Fruit fly (Drosophila melanogaster) whole organism, embryonic: ENCODE results near the gene Atat.

ENCODE experiments used
- Atf-2 ChIP-seq: fragments of 200-800 bp; sonication (Bioruptor generic); optimal IDR thresholded peaks from 2 replicates; lab custom pipeline; 2016; ENCODE audit warnings: missing biosample characterization, missing genetic modification characterization
- C15 ChIP-seq: fragments of 200-800 bp; sonication (Bioruptor generic); IDR thresholded peaks from 3 replicates; pipeline ENCODE4 v1.3.6; 2022; ENCODE audit warnings: missing biosample characterization, missing genetic modification characterization
- CG1024 ChIP-seq: fragments of 200-800 bp; sonication (Bioruptor generic); IDR thresholded peaks from 2 replicates; pipeline ENCODE4 v1.3.6; 2022; ENCODE audit warnings: missing biosample characterization, missing genetic modification characterization
- CG10366 ChIP-seq: fragments of 200-800 bp; sonication (Bioruptor generic); IDR thresholded peaks from 2 replicates; pipeline ENCODE4 v1.3.6; 2022; ENCODE audit warnings: missing biosample characterization, missing genetic modification characterization
- CG11085 ChIP-seq: fragments of 200-800 bp; sonication (Bioruptor generic); IDR thresholded peaks from 2 replicates; pipeline ENCODE4 v1.3.6; 2022; ENCODE audit warnings: missing biosample characterization, missing genetic modification characterization
- CG12104 ChIP-seq: fragments of 200-800 bp; sonication (Bioruptor generic); optimal IDR thresholded peaks from 3 replicates; lab custom pipeline; 2016; ENCODE audit warnings: missing biosample characterization, missing genetic modification characterization
- CG13624 ChIP-seq: fragments of 200-800 bp; sonication (Bioruptor generic); optimal IDR thresholded peaks from 2 replicates; lab custom pipeline; 2016; ENCODE audit warnings: missing biosample characterization, missing genetic modification characterization
- CG13775 ChIP-seq: fragments of 200-800 bp; sonication (Bioruptor generic); optimal IDR thresholded peaks from 3 replicates; lab custom pipeline; 2017; ENCODE audit warnings: missing biosample characterization, mild to moderate bottlenecking, missing genetic modification characterization
- CG1602 ChIP-seq: fragments of 200-800 bp; sonication (Bioruptor generic); optimal IDR thresholded peaks from 3 replicates; lab custom pipeline; 2016; ENCODE audit warnings: missing biosample characterization, missing genetic modification characterization
- CG1792 ChIP-seq: fragments of 200-800 bp; sonication (Bioruptor generic); optimal IDR thresholded peaks from 2 replicates; lab custom pipeline; 2016; ENCODE audit warnings: missing biosample characterization, missing genetic modification characterization
- CG18619 ChIP-seq: fragments of 200-800 bp; sonication (Bioruptor generic); optimal IDR thresholded peaks from 3 replicates; lab custom pipeline; 2017; ENCODE audit warnings: missing biosample characterization, mild to moderate bottlenecking, missing genetic modification characterization
- CG2889 ChIP-seq: fragments of 200-800 bp; sonication (Bioruptor generic); IDR thresholded peaks from 3 replicates; pipeline ENCODE4 v1.3.6; 2022; ENCODE audit warnings: missing biosample characterization, missing genetic modification characterization
- CG3995 ChIP-seq: fragments of 200-800 bp; sonication (Bioruptor generic); optimal IDR thresholded peaks from 3 replicates; lab custom pipeline; 2016; ENCODE audit warnings: missing biosample characterization, missing genetic modification characterization
- CG7963 ChIP-seq: fragments of 200-800 bp; sonication (Bioruptor generic); IDR thresholded peaks from 3 replicates; pipeline ENCODE4 v1.3.6; 2022; ENCODE audit warnings: missing biosample characterization, missing genetic modification characterization; ENCODE audit not compliant: partially characterized antibody
- CG8089 ChIP-seq: fragments of 200-800 bp; sonication (Bioruptor generic); optimal IDR thresholded peaks from 3 replicates; lab custom pipeline; 2016; ENCODE audit warnings: missing biosample characterization, missing genetic modification characterization
- CG8944 ChIP-seq: fragments of 200-800 bp; sonication (Bioruptor generic); optimal IDR thresholded peaks from 3 replicates; lab custom pipeline; 2016; ENCODE audit warnings: missing biosample characterization, missing genetic modification characterization
- Dip2 ChIP-seq: fragments of 200-800 bp; sonication (Bioruptor generic); IDR thresholded peaks from 2 replicates; pipeline ENCODE4 v1.3.6; 2022; ENCODE audit warnings: missing biosample characterization, missing genetic modification characterization
- Hmx ChIP-seq: fragments of 200-800 bp; sonication (Bioruptor generic); optimal IDR thresholded peaks from 2 replicates; lab custom pipeline; 2016; ENCODE audit warnings: missing biosample characterization, missing genetic modification characterization
- Hr78 ChIP-seq, 2 experiments: fragments of 200-800 bp in 1 of 2; fragments of >200 bp in 1 of 2; sonication (Bioruptor generic) in 1 of 2; optimal IDR thresholded peaks; 2 replicates each; lab custom pipeline; 2017 to 2019; ENCODE audit warnings: missing biosample characterization in 2 of 2, missing genetic modification characterization in 2 of 2, mild to moderate bottlenecking in 1 of 2, moderate library complexity in 1 of 2
- Neu2 ChIP-seq: fragments of 200-800 bp; sonication (Bioruptor generic); optimal IDR thresholded peaks from 3 replicates; lab custom pipeline; 2016; ENCODE audit warnings: missing biosample characterization, missing genetic modification characterization, borderline replicate concordance
- Side ChIP-seq: fragments of 200-800 bp; sonication (Bioruptor generic); optimal IDR thresholded peaks from 2 replicates; lab custom pipeline; 2016; ENCODE audit warnings: missing biosample characterization, missing genetic modification characterization
- Sox100B ChIP-seq: fragments of 200-800 bp; sonication (Bioruptor generic); optimal IDR thresholded peaks from 3 replicates; lab custom pipeline; 2018; ENCODE audit warnings: missing biosample characterization, mild to moderate bottlenecking, missing genetic modification characterization
- Stat92E ChIP-seq, 3 experiments: fragments of >200 bp in 2 of 3; fragments of 200-800 bp in 1 of 3; sonication (Bioruptor generic) in 1 of 3; optimal IDR thresholded peaks; 2 replicates each; lab custom pipeline; 2017 to 2019; ENCODE audit warnings: missing biosample characterization in 3 of 3, missing genetic modification characterization in 3 of 3, mild to moderate bottlenecking in 1 of 3, moderate library complexity in 1 of 3
- Tbp ChIP-seq: fragments of >200 bp; optimal IDR thresholded peaks from 2 replicates; lab custom pipeline; 2018; ENCODE audit warnings: missing biosample characterization, missing genetic modification characterization
- Usf ChIP-seq: fragments of 200-800 bp; sonication (Bioruptor generic); optimal IDR thresholded peaks from 2 replicates; lab custom pipeline; 2017; ENCODE audit warnings: missing genotype, missing biosample characterization, missing genetic modification characterization
- abd-A ChIP-seq: fragments of 200-800 bp; sonication (Bioruptor generic); optimal IDR thresholded peaks from 3 replicates; lab custom pipeline; 2019; ENCODE audit warnings: missing biosample characterization, mild to moderate bottlenecking, missing genetic modification characterization, moderate library complexity
- ase ChIP-seq: fragments of 200-800 bp; sonication (Bioruptor generic); IDR thresholded peaks from 3 replicates; pipeline ENCODE4 v1.3.6; 2022; ENCODE audit warnings: missing biosample characterization, missing genetic modification characterization
- az2 ChIP-seq: fragments of 200-800 bp; sonication (Bioruptor generic); optimal IDR thresholded peaks from 3 replicates; lab custom pipeline; 2016; ENCODE audit warnings: missing biosample characterization, missing genetic modification characterization
- br ChIP-seq: fragments of >200 bp; optimal IDR thresholded peaks from 2 replicates; lab custom pipeline; 2017
- caup ChIP-seq: fragments of 200-800 bp; sonication (Bioruptor generic); optimal IDR thresholded peaks from 3 replicates; lab custom pipeline; 2017; ENCODE audit warnings: missing biosample characterization, mild to moderate bottlenecking, missing genetic modification characterization, moderate library complexity; ENCODE audit not compliant: severe bottlenecking
- ci ChIP-seq: fragments of 200-800 bp; sonication (Bioruptor generic); IDR thresholded peaks from 3 replicates; pipeline ENCODE4 v1.3.6; 2022; ENCODE audit warnings: missing biosample characterization, missing genetic modification characterization
- croc ChIP-seq: fragments of 200-800 bp; sonication (Bioruptor generic); conservative IDR thresholded peaks from 3 replicates; pipeline ENCODE4 v1.3.6; 2022; ENCODE audit warnings: missing biosample characterization, missing genetic modification characterization
- dm ChIP-seq: fragments of 200-800 bp; sonication (Bioruptor generic); optimal IDR thresholded peaks from 3 replicates; lab custom pipeline; 2016; ENCODE audit warnings: missing biosample characterization, missing genetic modification characterization
- ewg ChIP-seq: fragments of 200-800 bp; sonication (Bioruptor generic); optimal IDR thresholded peaks from 3 replicates; lab custom pipeline; 2017; ENCODE audit warnings: mild to moderate bottlenecking, missing biosample characterization, missing genetic modification reagents, missing genetic modification characterization
- gem ChIP-seq: fragments of 200-800 bp; sonication (Bioruptor generic); optimal IDR thresholded peaks from 2 replicates; lab custom pipeline; 2019; ENCODE audit warnings: missing biosample characterization, mild to moderate bottlenecking, missing genetic modification characterization, moderate library complexity
- gsb-n ChIP-seq: fragments of 200-800 bp; sonication (Bioruptor generic); optimal IDR thresholded peaks from 3 replicates; lab custom pipeline; 2018; ENCODE audit warnings: missing biosample characterization, mild to moderate bottlenecking, missing genetic modification characterization
- hbn ChIP-seq: fragments of 200-800 bp; sonication (Bioruptor generic); IDR thresholded peaks from 2 replicates; pipeline ENCODE4 v1.3.6; 2022; ENCODE audit warnings: missing biosample characterization, missing genetic modification characterization; ENCODE audit not compliant: partially characterized antibody
- jumu ChIP-seq: fragments of 200-800 bp; sonication (Bioruptor generic); optimal IDR thresholded peaks from 3 replicates; lab custom pipeline; 2016; ENCODE audit warnings: missing biosample characterization, missing genetic modification characterization
- kay ChIP-seq: fragments of 200-800 bp; sonication (Bioruptor generic); optimal IDR thresholded peaks from 2 replicates; lab custom pipeline; 2016; ENCODE audit warnings: missing biosample characterization, missing genetic modification characterization
- klu ChIP-seq: fragments of 200-800 bp; sonication (Bioruptor generic); IDR thresholded peaks from 2 replicates; pipeline ENCODE4 v1.3.6; 2022; ENCODE audit warnings: missing biosample characterization, missing genetic modification characterization
- nmo ChIP-seq: fragments of 200-800 bp; sonication (Bioruptor generic); optimal IDR thresholded peaks from 2 replicates; lab custom pipeline; 2018; ENCODE audit warnings: missing biosample characterization, mild to moderate bottlenecking, missing genetic modification characterization, moderate library complexity
- peb ChIP-seq: fragments of 200-800 bp; sonication (Bioruptor generic); IDR thresholded peaks from 2 replicates; pipeline ENCODE4 v1.3.6; 2022; ENCODE audit warnings: missing biosample characterization, missing genetic modification characterization
- phol ChIP-seq: fragments of 200-800 bp; sonication (Bioruptor generic); optimal IDR thresholded peaks from 3 replicates; lab custom pipeline; 2018; ENCODE audit warnings: missing biosample characterization, mild to moderate bottlenecking, missing genetic modification characterization, moderate library complexity
- repo ChIP-seq: fragments of 200-800 bp; sonication (Bioruptor generic); optimal IDR thresholded peaks from 2 replicates; lab custom pipeline; 2016; ENCODE audit warnings: missing biosample characterization, missing genetic modification characterization
- sc ChIP-seq, 3 experiments: fragments of >200 bp in 2 of 3; fragments of 200-800 bp in 1 of 3; sonication (Bioruptor generic) in 1 of 3; optimal IDR thresholded peaks; 2 replicates in 2 of 3; 3 replicates in 1 of 3; lab custom pipeline; 2017; ENCODE audit warnings: mild to moderate bottlenecking in 1 of 3, missing biosample characterization in 1 of 3, missing genetic modification characterization in 1 of 3, missing genetic modification reagents in 1 of 3
- shn ChIP-seq: fragments of 200-800 bp; sonication (Bioruptor generic); optimal IDR thresholded peaks from 3 replicates; lab custom pipeline; 2016; ENCODE audit warnings: missing biosample characterization, missing genetic modification characterization
- slp2 ChIP-seq: fragments of 200-800 bp; sonication (Bioruptor generic); optimal IDR thresholded peaks from 2 replicates; lab custom pipeline; 2016; ENCODE audit warnings: missing biosample characterization, missing genetic modification characterization
- stc ChIP-seq: fragments of 200-800 bp; sonication (Bioruptor generic); IDR thresholded peaks from 2 replicates; pipeline ENCODE4 v1.3.6; 2022; ENCODE audit warnings: missing biosample characterization, missing genetic modification characterization
- tin ChIP-seq: fragments of 200-800 bp; sonication (Bioruptor generic); optimal IDR thresholded peaks from 3 replicates; lab custom pipeline; 2016; ENCODE audit warnings: missing biosample characterization, missing genetic modification characterization
- trh ChIP-seq: fragments of 200-800 bp; sonication (Bioruptor generic); optimal IDR thresholded peaks from 2 replicates; lab custom pipeline; 2016; ENCODE audit warnings: missing biosample characterization, missing genetic modification characterization

Atat gene

dm6 chr3L:9441907-9442479, 15.4 kb upstream of the Atat start, which contains the start of the genes Bet3 and Nf-YA (continued):
- TF ChIP-seq CG13775 (GFP tag; lab: Kevin White, UChicago), result peak; percentile 49
- TF ChIP-seq Tbp (GFP tag; lab: Kevin White, UChicago), result no peak
- TF ChIP-seq croc (GFP tag; lab: Robert Waterston, UW), result no peak; the same call in 2 of the 3 replicates
- peak; percentile 27 for TF ChIP-seq CG1792 (GFP tag; lab: Kevin White, UChicago)
- TF ChIP-seq peb (GFP tag; lab: Robert Waterston, UW), result no peak
- no peak for TF ChIP-seq ase (GFP tag; lab: Robert Waterston, UW)
- no peak for TF ChIP-seq klu (GFP tag; lab: Robert Waterston, UW)
- peak; percentile 57; the same call in 1 of the 2 replicates for TF ChIP-seq CG11085
- peak; percentile 3 for TF ChIP-seq CG8089 (GFP tag; lab: Kevin White, UChicago)
- TF ChIP-seq caup, result peak; percentile 35
- TF ChIP-seq CG7963 (GFP tag; lab: Robert Waterston, UW), result peak; percentile 72; the same call in 2 of the 3 replicates
- peak; percentile 45 for TF ChIP-seq CG10366
- TF ChIP-seq jumu (GFP tag; lab: Kevin White, UChicago), result peak; percentile 55
- peak; percentile 71 for TF ChIP-seq CG13624 (GFP tag; lab: Kevin White, UChicago)
- peak; percentile 34 for TF ChIP-seq CG18619 (GFP tag; lab: Kevin White, UChicago)
- TF ChIP-seq gem (tag; lab: Kevin White, UChicago), result peak; percentile 51
- TF ChIP-seq br (lab: Kevin White, UChicago), result no peak
- peak; percentile 2 for TF ChIP-seq CG1602 (GFP tag; lab: Kevin White, UChicago)
- no peak for TF ChIP-seq Atf-2 (GFP tag; lab: Kevin White, UChicago)
- TF ChIP-seq hbn, result peak; percentile 87
- peak; percentile 29 for TF ChIP-seq shn
- no peak for TF ChIP-seq Sox100B (GFP tag; lab: Kevin White, UChicago)
- no peak for TF ChIP-seq Stat92E (GFP tag; optimal IDR thresholded peaks at IDR 0.05; lab: Kevin White, UChicago)
- no peak for TF ChIP-seq stc (GFP tag; lab: Robert Waterston, UW)
- TF ChIP-seq dm (GFP tag; lab: Kevin White, UChicago), result no peak
- TF ChIP-seq az2, result peak; percentile 44
- no peak for TF ChIP-seq Hr78 (GFP tag; optimal IDR thresholded peaks at IDR 0.05; lab: Kevin White, UChicago)
- peak; percentile 72 for TF ChIP-seq tin (GFP tag; lab: Kevin White, UChicago)
- peak; percentile 8 for TF ChIP-seq Side (GFP tag; lab: Kevin White, UChicago)
- TF ChIP-seq slp2 (GFP tag; lab: Kevin White, UChicago), result peak; percentile 27
- TF ChIP-seq CG12104 (GFP tag; lab: Kevin White, UChicago), result peak; percentile 30
- no peak; the same call in 1 of the 3 replicates for TF ChIP-seq ci (GFP tag; lab: Robert Waterston, UW)
- peak; percentile 61 for TF ChIP-seq phol (tag; lab: Kevin White, UChicago)
- no peak for TF ChIP-seq abd-A (tag; lab: Kevin White, UChicago)
- no peak for TF ChIP-seq CG2889 (GFP tag; lab: Robert Waterston, UW)
- TF ChIP-seq kay (GFP tag; lab: Kevin White, UChicago), result no peak
- no peak for TF ChIP-seq CG1024 (GFP tag; lab: Robert Waterston, UW)
- TF ChIP-seq Usf (GFP tag; lab: Kevin White, UChicago), result no peak
- no peak for TF ChIP-seq Neu2
- peak; percentile 26 for TF ChIP-seq gsb-n (tag; lab: Kevin White, UChicago)
- TF ChIP-seq C15, result no peak
- TF ChIP-seq Dip2 (GFP tag; lab: Robert Waterston, UW), result no peak
- peak; percentile 69 for TF ChIP-seq CG8944
- peak; percentile 16 for TF ChIP-seq ewg (GFP tag; lab: Kevin White, UChicago)
- peak; percentile 68 for TF ChIP-seq nmo (GFP tag; lab: Kevin White, UChicago)
- no peak for TF ChIP-seq repo
- TF ChIP-seq Hmx (GFP tag; lab: Kevin White, UChicago), result no peak
- peak; percentile 96 for TF ChIP-seq CG3995 (GFP tag; lab: Kevin White, UChicago)
- TF ChIP-seq sc (optimal IDR thresholded peaks at IDR 0.05; lab: Kevin White, UChicago), result no peak
- TF ChIP-seq sc (GFP tag; optimal IDR thresholded peaks at IDR 0.05; lab: Kevin White, UChicago), result no peak
- no peak for TF ChIP-seq trh (GFP tag; lab: Kevin White, UChicago)
